Worm (Caenorhabditis elegans): Measurements from ENCODE around the gene cec-3.

ce11 chrII:7814915-7815314, 42.5 kb downstream of the cec-3 start:
- no peak for TF ChIP-seq lsy-2 (tag; optimal IDR thresholded peaks at IDR 0.05)
- TF ChIP-seq unc-120 (tag; optimal IDR thresholded peaks at IDR 0.05; ENCODE audit: poor library complexity, severe bottlenecking): no peak
- no peak for TF ChIP-seq unc-62 (GFP tag; optimal IDR thresholded peaks at IDR 0.05)
- no peak for TF ChIP-seq blmp-1 (tag; optimal IDR thresholded peaks at IDR 0.05)
- TF ChIP-seq pha-4 (tag; optimal IDR thresholded peaks at IDR 0.05): no peak
- no peak for TF ChIP-seq mls-2 (tag; optimal IDR thresholded peaks at IDR 0.05)
- TF ChIP-seq unc-39 (tag; optimal IDR thresholded peaks at IDR 0.05): no peak
- no peak for TF ChIP-seq nhr-12 (tag; optimal IDR thresholded peaks at IDR 0.05)
- TF ChIP-seq zip-8 (tag; optimal IDR thresholded peaks at IDR 0.05): no peak
- no peak for TF ChIP-seq snpc-4 (tag; optimal IDR thresholded peaks at IDR 0.05)
- TF ChIP-seq lin-13 (tag; optimal IDR thresholded peaks at IDR 0.05): no peak
- TF ChIP-seq mep-1 (tag; optimal IDR thresholded peaks at IDR 0.05): no peak
- no peak for TF ChIP-seq bed-3 (GFP tag; optimal IDR thresholded peaks at IDR 0.05)
- no peak for TF ChIP-seq hlh-1 (tag; optimal IDR thresholded peaks at IDR 0.05)

Data from whole organism, mixed stage, embryonic.